Fruit fly (Drosophila melanogaster): Measurements from ENCODE around the gene CG9592.
A peak's percentile ranks its signal among the peaks of the same experiment; 100 is the strongest.

Gene CG9592

dm6 chr3L:14531802-14532201 is 14.2 kb downstream of the CG9592 start (continued):
- no peak for TF ChIP-seq wek (GFP tag; optimal IDR thresholded peaks at IDR 0.05)
- TF ChIP-seq phol (tag; optimal IDR thresholded peaks at IDR 0.05) = peak; percentile 36
- peak; percentile 7 for TF ChIP-seq CG10267 (tag; optimal IDR thresholded peaks at IDR 0.05)
- TF ChIP-seq Oaz (GFP tag; IDR thresholded peaks at IDR 0.05) = no peak
- no peak for TF ChIP-seq fu2 (GFP tag; optimal IDR thresholded peaks at IDR 0.05)
- TF ChIP-seq CG2202 (tag; optimal IDR thresholded peaks at IDR 0.05) = no peak
- TF ChIP-seq Sry-β (GFP tag; optimal IDR thresholded peaks at IDR 0.05) = no peak
- no peak for TF ChIP-seq crc (GFP tag; optimal IDR thresholded peaks at IDR 0.05)
- no peak for TF ChIP-seq pita (GFP tag; optimal IDR thresholded peaks at IDR 0.05)
- no peak for TF ChIP-seq Hsf (GFP tag; optimal IDR thresholded peaks at IDR 0.05)
- TF ChIP-seq CG31224 (GFP tag; IDR thresholded peaks at IDR 0.05) = no peak
- no peak for TF ChIP-seq Atf-2 (GFP tag; optimal IDR thresholded peaks at IDR 0.05)
- no peak for TF ChIP-seq ci (GFP tag; IDR thresholded peaks at IDR 0.05)
- no peak for TF ChIP-seq HLHmδ (GFP tag; optimal IDR thresholded peaks at IDR 0.05)
- no peak for TF ChIP-seq Asciz (GFP tag; optimal IDR thresholded peaks at IDR 0.05)
- peak; percentile 3 for TF ChIP-seq CG13775 (GFP tag; optimal IDR thresholded peaks at IDR 0.05)
- TF ChIP-seq CG7357 (GFP tag; IDR thresholded peaks at IDR 0.05) = no peak
- no peak for TF ChIP-seq CG1832 (GFP tag; optimal IDR thresholded peaks at IDR 0.05)
- no peak for TF ChIP-seq schlank (tag; optimal IDR thresholded peaks at IDR 0.05)
- TF ChIP-seq btn (GFP tag; optimal IDR thresholded peaks at IDR 0.05) = no peak
- TF ChIP-seq Nf-YB (GFP tag; optimal IDR thresholded peaks at IDR 0.05) = no peak
- no peak for TF ChIP-seq pho (GFP tag; optimal IDR thresholded peaks at IDR 0.05)
- TF ChIP-seq E2f1 (GFP tag; IDR thresholded peaks at IDR 0.05) = no peak
- no peak for TF ChIP-seq Ptx1 (GFP tag; IDR thresholded peaks at IDR 0.05)
- peak in 1 of 3 experiments; percentile 46 for TF ChIP-seq lola (GFP tag; optimal IDR thresholded peaks at IDR 0.05)
- TF ChIP-seq otp (GFP tag; IDR thresholded peaks at IDR 0.05) = no peak
- no peak for TF ChIP-seq gsb-n (tag; optimal IDR thresholded peaks at IDR 0.05)
- no peak for TF ChIP-seq CG13424 (tag; optimal IDR thresholded peaks at IDR 0.05)
- no peak for TF ChIP-seq yki (optimal IDR thresholded peaks at IDR 0.05)
- no peak for TF ChIP-seq HmgD (GFP tag; optimal IDR thresholded peaks at IDR 0.05)
- TF ChIP-seq eyg (GFP tag; optimal IDR thresholded peaks at IDR 0.05) = no peak
- TF ChIP-seq nmo (GFP tag; optimal IDR thresholded peaks at IDR 0.05) = peak; percentile 3
- no peak for TF ChIP-seq sr (GFP tag; IDR thresholded peaks at IDR 0.05)
- TF ChIP-seq tin (GFP tag; optimal IDR thresholded peaks at IDR 0.05) = peak; percentile 12
- no peak for TF ChIP-seq B-H2 (GFP tag; optimal IDR thresholded peaks at IDR 0.05)
- TF ChIP-seq CG4424 (GFP tag; optimal IDR thresholded peaks at IDR 0.05) = no peak
- TF ChIP-seq klu (GFP tag; IDR thresholded peaks at IDR 0.05) = no peak
- TF ChIP-seq dan (GFP tag; IDR thresholded peaks at IDR 0.05) = no peak
- no peak for TF ChIP-seq corto (GFP tag; optimal IDR thresholded peaks at IDR 0.05)
- TF ChIP-seq kah (GFP tag; optimal IDR thresholded peaks at IDR 0.05) = no peak
- TF ChIP-seq PHDP (tag; optimal IDR thresholded peaks at IDR 0.05) = peak; percentile 2
- TF ChIP-seq CG7556 (GFP tag; optimal IDR thresholded peaks at IDR 0.05) = peak; percentile 8
- TF ChIP-seq Lhr (GFP tag; optimal IDR thresholded peaks at IDR 0.05) = no peak
- peak; percentile 52 for TF ChIP-seq D19A (tag; optimal IDR thresholded peaks at IDR 0.05)
- TF ChIP-seq Camta (GFP tag; optimal IDR thresholded peaks at IDR 0.05) = no peak
- peak; percentile 44 for TF ChIP-seq dmrt99B (tag; optimal IDR thresholded peaks at IDR 0.05)
- TF ChIP-seq CG10209 (GFP tag; optimal IDR thresholded peaks at IDR 0.05) = peak; percentile 31
- peak; percentile 1 for TF ChIP-seq tio (GFP tag; optimal IDR thresholded peaks at IDR 0.05)
- no peak for TF ChIP-seq Gsc (GFP tag; IDR thresholded peaks at IDR 0.05)
- no peak for TF ChIP-seq Hmx (GFP tag; optimal IDR thresholded peaks at IDR 0.05)
- TF ChIP-seq stwl (tag; optimal IDR thresholded peaks at IDR 0.05) = no peak
- TF ChIP-seq br (optimal IDR thresholded peaks at IDR 0.05) = no peak
- TF ChIP-seq ranshi (GFP tag; IDR thresholded peaks at IDR 0.05) = peak; percentile 32; the same call in 1 of the 2 replicates

Data from whole organism, embryonic.